Worm (Caenorhabditis elegans): Measurements from ENCODE around the gene Y69A2AR.46.

Y69A2AR.46 gene

ce11 chrIV:2599634-2600033, 38.2 kb downstream of the Y69A2AR.46 start (continued):
- TF ChIP-seq nhr-21 (tag; optimal IDR thresholded peaks at IDR 0.05): peak; percentile 72
- TF ChIP-seq nhr-23 (tag; optimal IDR thresholded peaks at IDR 0.05): no peak
- no peak for TF ChIP-seq elt-3 (tag; optimal IDR thresholded peaks at IDR 0.05)

- TF ChIP-seq ztf-1 (GFP tag; conservative IDR thresholded peaks at IDR 0.05) (no peak), nhr-21 (tag; optimal IDR thresholded peaks at IDR 0.05) (no peak), sem-4 (tag; optimal IDR thresholded peaks at IDR 0.05) (no peak), nhr-6 (tag; optimal IDR thresholded peaks at IDR 0.05) (no peak), ztf-4 (tag; optimal IDR thresholded peaks at IDR 0.05) (no peak), zag-1 (tag; optimal IDR thresholded peaks at IDR 0.05) (no peak), alr-1 (tag; optimal IDR thresholded peaks at IDR 0.05) (no peak), Y55F3AM.14 (GFP tag; optimal IDR thresholded peaks at IDR 0.05) (no peak), nhr-25 (tag; optimal IDR thresholded peaks at IDR 0.05) (no peak), lsy-2 (tag; optimal IDR thresholded peaks at IDR 0.05) (no peak), blmp-1 (tag; optimal IDR thresholded peaks at IDR 0.05; ENCODE audit: insufficient read depth) (no peak), unc-39 (tag; optimal IDR thresholded peaks at IDR 0.05) (no peak), elt-1 (tag; optimal IDR thresholded peaks at IDR 0.05) (no peak), mdl-1 (tag; optimal IDR thresholded peaks at IDR 0.05) (no peak), ceh-16 (tag; optimal IDR thresholded peaks at IDR 0.05) (no peak), lin-39 (tag; optimal IDR thresholded peaks at IDR 0.05) (no peak), snpc-4 (tag; optimal IDR thresholded peaks at IDR 0.05) (no peak)
Measured at ce11 chrIV:2600841-2601240, 39.4 kb downstream of the Y69A2AR.46 start, which contains the start of gene epg-9. Gene epg-9 (plus strand): TSS chrIV:2601141.

ce11 chrIV:2601988-2602861, 40.8 kb downstream of the Y69A2AR.46 start:
- TF ChIP-seq ZK546.5 (tag; optimal IDR thresholded peaks at IDR 0.05) (no peak), alr-1 (tag; optimal IDR thresholded peaks at IDR 0.05) (no peak), crh-2 (tag; optimal IDR thresholded peaks at IDR 0.05) (peak; percentile 98), Y55F3AM.14 (GFP tag; optimal IDR thresholded peaks at IDR 0.05) (peak; percentile 87), sma-9 (GFP tag; optimal IDR thresholded peaks at IDR 0.05) (peak; percentile 99), sma-9 (tag; optimal IDR thresholded peaks at IDR 0.05) (no peak), nhr-6 (tag; optimal IDR thresholded peaks at IDR 0.05) (peak; percentile 96), ztf-1 (GFP tag; conservative IDR thresholded peaks at IDR 0.05) (no peak), ztf-11 (tag; optimal IDR thresholded peaks at IDR 0.05) (no peak), snpc-4 (tag; optimal IDR thresholded peaks at IDR 0.05) (peak; percentile 81), ztf-4 (tag; optimal IDR thresholded peaks at IDR 0.05) (peak; percentile 98), elt-3 (tag; optimal IDR thresholded peaks at IDR 0.05) (no peak), sem-4 (tag; optimal IDR thresholded peaks at IDR 0.05) (peak; percentile 93), unc-55 (GFP tag; optimal IDR thresholded peaks at IDR 0.05) (peak; percentile 79), nhr-25 (tag; optimal IDR thresholded peaks at IDR 0.05) (peak; percentile 99), lin-13 (GFP tag; optimal IDR thresholded peaks at IDR 0.05) (peak; percentile 91), ceh-82 (tag; optimal IDR thresholded peaks at IDR 0.05) (peak; percentile 29), elt-1 (tag; optimal IDR thresholded peaks at IDR 0.05) (no peak), dmd-4 (tag; optimal IDR thresholded peaks at IDR 0.05) (no peak), nhr-237 (tag; optimal IDR thresholded peaks at IDR 0.05) (no peak), nhr-23 (tag; optimal IDR thresholded peaks at IDR 0.05) (no peak), aly-2 (tag; optimal IDR thresholded peaks at IDR 0.05) (no peak), nhr-77 (tag; optimal IDR thresholded peaks at IDR 0.05) (peak; percentile 37), peb-1 (tag; optimal IDR thresholded peaks at IDR 0.05) (no peak), F13H6.1 (tag; optimal IDR thresholded peaks at IDR 0.05) (peak; percentile 95), gmeb-1 (tag; optimal IDR thresholded peaks at IDR 0.05) (peak; percentile 95), ama-1 (optimal IDR thresholded peaks at IDR 0.05) (peak; percentile 90), mab-5 (tag; optimal IDR thresholded peaks at IDR 0.05) (peak; percentile 84), unc-62 (GFP tag; optimal IDR thresholded peaks at IDR 0.05) (peak; percentile 86), C34F6.9 (tag; optimal IDR thresholded peaks at IDR 0.05) (peak; percentile 99), mbf-1 (tag; optimal IDR thresholded peaks at IDR 0.05) (no peak), zag-1 (tag; optimal IDR thresholded peaks at IDR 0.05) (peak; percentile 14), nhr-11 (tag; optimal IDR thresholded peaks at IDR 0.05) (no peak), unc-39 (tag; optimal IDR thresholded peaks at IDR 0.05) (no peak), lsy-2 (tag; optimal IDR thresholded peaks at IDR 0.05) (peak; percentile 85 to 96), mdl-1 (tag; optimal IDR thresholded peaks at IDR 0.05) (peak; percentile 81 to 95), fos-1 (tag; optimal IDR thresholded peaks at IDR 0.05) (peak; percentile 96), blmp-1 (tag; optimal IDR thresholded peaks at IDR 0.05; ENCODE audit: insufficient read depth) (peak; percentile 83), egl-27 (tag; optimal IDR thresholded peaks at IDR 0.05) (peak; percentile 96), skn-1 (tag; optimal IDR thresholded peaks at IDR 0.05) (peak; percentile 62), lin-11 (tag; optimal IDR thresholded peaks at IDR 0.05) (peak; percentile 95), nhr-12 (tag; optimal IDR thresholded peaks at IDR 0.05) (peak; percentile 42), nhr-21 (tag; optimal IDR thresholded peaks at IDR 0.05) (peak; percentile 99), nhr-129 (tag; optimal IDR thresholded peaks at IDR 0.05) (peak; percentile 99)

All from whole organism, L2 larva.